Worm (Caenorhabditis elegans) whole organism, dauer: Measurements from ENCODE around the gene srw-42.
"Not testable (repeated sequence)": the region's sequence is repeated elsewhere in the genome, so short reads cannot be mapped to it uniquely, and the experiment has no call there.

Experiments
- unc-62 ChIP-seq: sonication (generic microtip); optimal IDR thresholded peaks from 2 replicates; lab custom pipeline; 2017; ENCODE audit warnings: missing biosample characterization, missing genetic modification reagents, missing genetic modification characterization

The srw-42 gene

ce11 chrV:16695499-16695898, 1.9 kb upstream of the srw-42 start:
- TF ChIP-seq unc-62 (GFP tag; lab: Kevin White, UChicago) = no peak

ce11 chrV:16694538-16694937, 906 bp upstream of the srw-42 start, which contains the start of gene srz-101:
srz-101 (plus strand) TSS chrV:16694838.
- TF ChIP-seq unc-62 (GFP tag; lab: Kevin White, UChicago) = no peak

ce11 chrV:16692988-16693387, 644 bp downstream of the srw-42 start:
- TF ChIP-seq unc-62 (GFP tag; lab: Kevin White, UChicago) = no peak

ce11 chrV:16687227-16687626, 6.4 kb downstream of the srw-42 start, which contains the start of gene srz-102:
srz-102 (plus strand) TSS chrV:16687527.
- TF ChIP-seq unc-62 (GFP tag; lab: Kevin White, UChicago) = no peak

ce11 chrV:16685725-16686124, 7.9 kb downstream of the srw-42 start, which contains the start of gene srw-43:
srw-43 (plus strand) TSS chrV:16686025.
- no peak for TF ChIP-seq unc-62 (GFP tag; lab: Kevin White, UChicago)

- TF ChIP-seq unc-62 (GFP tag; lab: Kevin White, UChicago) = no peak
Observed at ce11 chrV:16683359-16683758, 10.3 kb downstream of the srw-42 start.

ce11 chrV:16682886-16683285, 10.7 kb downstream of the srw-42 start, which contains the start of gene srw-36:
srw-36 (plus strand) TSS chrV:16683186.
- no peak for TF ChIP-seq unc-62 (GFP tag; lab: Kevin White, UChicago)

ce11 chrV:16679981-16680380, 13.7 kb downstream of the srw-42 start, which contains the start of gene srw-44:
srw-44 (plus strand) TSS chrV:16680281.
- no peak for TF ChIP-seq unc-62 (GFP tag; lab: Kevin White, UChicago)

- no peak for TF ChIP-seq unc-62 (GFP tag; lab: Kevin White, UChicago)
Observed at ce11 chrV:16679237-16679636, 14.4 kb downstream of the srw-42 start, which contains the start of gene srz-103. srz-103 (minus strand) TSS chrV:16679337.

- TF ChIP-seq unc-62 (GFP tag; lab: Kevin White, UChicago) = no peak
Observed at ce11 chrV:16675553-16675952, 18.1 kb downstream of the srw-42 start, which contains the start of gene srz-1. srz-1 (plus strand) TSS chrV:16675853.

ce11 chrV:16674399-16674798, 19.2 kb downstream of the srw-42 start:
- no peak for TF ChIP-seq unc-62 (GFP tag; lab: Kevin White, UChicago)

- TF ChIP-seq unc-62 (GFP tag; lab: Kevin White, UChicago) = no peak
Observed at ce11 chrV:16672198-16672597, 21.4 kb downstream of the srw-42 start, which contains the start of gene F14F8.8. F14F8.8 (minus strand) TSS chrV:16672298.

ce11 chrV:16671190-16671589, 22.4 kb downstream of the srw-42 start, which contains the start of gene str-61:
str-61 (minus strand) TSS chrV:16671290.
- TF ChIP-seq unc-62 (GFP tag; lab: Kevin White, UChicago) = no peak

- no peak for TF ChIP-seq unc-62 (GFP tag; lab: Kevin White, UChicago)
Observed at ce11 chrV:16668473-16668872, 25.2 kb downstream of the srw-42 start, which contains the start of gene F14F8.9. F14F8.9 (minus strand) TSS chrV:16668573.

ce11 chrV:16666647-16667046, 27.0 kb downstream of the srw-42 start, which contains the start of gene F14F8.14:
F14F8.14 (minus strand) TSS chrV:16666747.
- TF ChIP-seq unc-62 (GFP tag; lab: Kevin White, UChicago) = no peak

ce11 chrV:16660816-16661215, 32.8 kb downstream of the srw-42 start, which contains the start of gene Y70C5B.2:
Y70C5B.2 (minus strand) TSS chrV:16660916.
- not testable (repeated sequence) for TF ChIP-seq unc-62 (GFP tag; lab: Kevin White, UChicago)

ce11 chrV:16654242-16654641, 39.4 kb downstream of the srw-42 start, which contains the start of gene W06G6.15:
W06G6.15 (plus strand) TSS chrV:16654542.
- not testable (repeated sequence) for TF ChIP-seq unc-62 (GFP tag; lab: Kevin White, UChicago)
